Worm (Caenorhabditis elegans) whole organism, L2 larva: Measurements from ENCODE around the gene C26B9.7.
A peak's percentile ranks its signal among the peaks of the same experiment; 100 is the strongest.

Experiments used
- C34F6.9 ChIP-seq: fragments of 150-350 bp; optimal IDR thresholded peaks from 2 replicates; lab custom pipeline; 2014; ENCODE audit warnings: missing biosample characterization, missing genetic modification characterization
- R02D3.7 ChIP-seq: fragments of 150-350 bp; optimal IDR thresholded peaks from 2 replicates; lab custom pipeline; 2014; ENCODE audit warnings: missing biosample characterization, missing genetic modification characterization
- Y55F3AM.14 ChIP-seq: fragments of 200-800 bp; sonication (Bioruptor generic); optimal IDR thresholded peaks from 2 replicates; lab custom pipeline; 2018; ENCODE audit warnings: mild to moderate bottlenecking, missing genetic modification characterization, missing compliant biosample characterization
- ZK546.5 ChIP-seq: sonication (generic microtip); optimal IDR thresholded peaks from 2 replicates; lab custom pipeline; 2017; ENCODE audit warnings: missing biosample characterization, missing genetic modification characterization
- ama-1 ChIP-seq: fragments of 150-350 bp; optimal IDR thresholded peaks from 2 replicates; lab custom pipeline; 2018; ENCODE audit warnings: inconsistent platforms
- blmp-1 ChIP-seq: sonication (generic microtip); optimal IDR thresholded peaks from 2 replicates; lab custom pipeline; 2017; ENCODE audit warnings: missing genetic modification characterization, mild to moderate bottlenecking, missing compliant biosample characterization, antibody characterized with exemption, moderate library complexity; ENCODE audit not compliant: insufficient read depth
- egl-27 ChIP-seq: sonication (generic microtip); optimal IDR thresholded peaks from 3 replicates; lab custom pipeline; 2017; ENCODE audit warnings: missing biosample characterization, missing genetic modification reagents, missing genetic modification characterization
- fos-1 ChIP-seq: fragments of 150-350 bp; optimal IDR thresholded peaks from 2 replicates; lab custom pipeline; 2014; ENCODE audit warnings: missing biosample characterization, missing genetic modification characterization
- gmeb-1 ChIP-seq: fragments of 150-350 bp; optimal IDR thresholded peaks from 2 replicates; lab custom pipeline; 2014; ENCODE audit warnings: missing biosample characterization, missing genetic modification characterization
- lin-11 ChIP-seq: fragments of 150-350 bp; sonication (generic microtip); optimal IDR thresholded peaks from 2 replicates; lab custom pipeline; 2014; ENCODE audit warnings: missing biosample characterization, missing genetic modification characterization, inconsistent platforms, mixed read lengths
- lin-39 ChIP-seq: fragments of 150-350 bp; optimal IDR thresholded peaks from 2 replicates; lab custom pipeline; 2014; ENCODE audit warnings: missing biosample characterization, missing genetic modification reagents, missing genetic modification characterization
- mbf-1 ChIP-seq: sonication (generic microtip); optimal IDR thresholded peaks from 2 replicates; lab custom pipeline; 2017; ENCODE audit warnings: missing biosample characterization, missing genetic modification characterization
- nhr-11 ChIP-seq: fragments of 150-350 bp; optimal IDR thresholded peaks from 2 replicates; lab custom pipeline; 2014; ENCODE audit warnings: missing biosample characterization, missing genetic modification characterization
- nhr-129 ChIP-seq: fragments of 150-350 bp; optimal IDR thresholded peaks from 2 replicates; lab custom pipeline; 2014; ENCODE audit warnings: missing biosample characterization, missing genetic modification characterization
- nhr-21 ChIP-seq: fragments of 150-350 bp; optimal IDR thresholded peaks from 2 replicates; lab custom pipeline; 2014; ENCODE audit warnings: missing biosample characterization, missing genetic modification characterization
- nhr-237 ChIP-seq: fragments of 150-350 bp; optimal IDR thresholded peaks from 2 replicates; lab custom pipeline; 2014; ENCODE audit warnings: missing biosample characterization, missing genetic modification characterization
- nhr-6 ChIP-seq: fragments of 150-350 bp; optimal IDR thresholded peaks from 2 replicates; lab custom pipeline; 2014; ENCODE audit warnings: missing biosample characterization, missing genetic modification characterization
- sma-3 ChIP-seq: sonication (generic microtip); optimal IDR thresholded peaks from 2 replicates; lab custom pipeline; 2016; ENCODE audit warnings: missing genetic modification reagents, missing genetic modification characterization, missing compliant biosample characterization
- snpc-4 ChIP-seq: fragments of 150-350 bp; optimal IDR thresholded peaks from 2 replicates; lab custom pipeline; 2014; ENCODE audit warnings: missing biosample characterization, missing genetic modification characterization
- unc-39 ChIP-seq: fragments of 150-350 bp; optimal IDR thresholded peaks from 2 replicates; lab custom pipeline; 2014; ENCODE audit warnings: missing biosample characterization, missing genetic modification characterization
- unc-55 ChIP-seq: fragments of 150-350 bp; sonication (generic microtip); optimal IDR thresholded peaks from 3 replicates; lab custom pipeline; 2014; ENCODE audit warnings: missing biosample characterization, missing genetic modification reagents, missing genetic modification characterization
- unc-62 ChIP-seq: fragments of 150-350 bp; optimal IDR thresholded peaks from 2 replicates; lab custom pipeline; 2014; ENCODE audit warnings: missing biosample characterization, missing genetic modification reagents, missing genetic modification characterization
- zag-1 ChIP-seq: fragments of 150-350 bp; optimal IDR thresholded peaks from 2 replicates; lab custom pipeline; 2014; ENCODE audit warnings: missing biosample characterization, missing genetic modification characterization
- ztf-11 ChIP-seq: sonication (generic microtip); optimal IDR thresholded peaks from 2 replicates; lab custom pipeline; 2017; ENCODE audit warnings: missing biosample characterization, missing genetic modification characterization

C26B9.7 gene

DNA sequence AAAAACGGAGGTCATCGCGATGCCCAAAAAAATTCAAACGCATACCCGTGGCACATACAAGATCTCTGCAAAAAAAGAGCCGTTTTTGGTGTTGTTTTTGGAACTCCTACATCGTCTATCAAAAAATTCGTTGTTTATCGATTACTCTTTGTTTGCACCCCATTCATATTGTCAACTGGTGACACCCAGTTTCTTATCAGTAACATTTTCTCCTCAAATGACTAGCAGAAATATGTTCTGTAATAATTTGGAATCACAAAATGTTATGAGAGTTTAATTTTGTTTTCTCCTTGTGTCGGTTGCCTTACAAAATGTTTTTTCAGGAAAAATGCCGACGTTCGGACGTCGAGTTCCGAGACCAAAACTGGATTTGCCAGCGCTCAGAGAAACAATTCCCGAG is 32.6 kb downstream of the C26B9.7 start, which contains the start of gene sek-4:
Gene sek-4, plus strand, starts transcription at position 318 of the 400 bp plus-strand sequence.
- TF ChIP-seq fos-1 (tag; lab: Kevin White, UChicago) (peak; percentile 49), mbf-1 (tag; lab: Kevin White, UChicago) (no peak)
- TF ChIP-seq, all 48 proteins: peak for 1

DNA sequence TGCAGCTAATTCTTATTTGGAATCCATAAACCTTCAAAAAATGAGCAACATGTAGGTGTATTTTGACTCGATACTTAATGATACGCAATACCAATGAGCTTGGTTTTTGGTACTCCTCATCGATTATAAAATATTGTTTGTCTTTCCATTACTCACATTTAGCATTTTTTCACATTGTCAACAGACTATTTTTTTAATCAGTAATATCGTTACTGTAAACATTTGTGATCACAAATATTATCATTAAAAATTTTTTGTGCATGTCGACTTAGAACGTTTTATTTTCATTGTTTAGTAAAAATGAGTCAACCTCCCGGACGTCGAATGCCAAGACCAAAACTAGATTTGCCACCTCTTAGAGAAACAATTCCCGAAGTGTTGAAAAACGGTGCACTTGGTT is 35.2 kb downstream of the C26B9.7 start, which contains the start of gene sek-5:
Gene sek-5, plus strand, starts transcription at position 301 of the 400 bp plus-strand sequence.
- TF ChIP-seq nhr-21 (tag; lab: Kevin White, UChicago) (no peak), ZK546.5 (tag; lab: Kevin White, UChicago) (no peak), C34F6.9 (tag; lab: Kevin White, UChicago) (no peak), sma-3 (GFP tag; lab: Kevin White, UChicago) (no peak)

DNA sequence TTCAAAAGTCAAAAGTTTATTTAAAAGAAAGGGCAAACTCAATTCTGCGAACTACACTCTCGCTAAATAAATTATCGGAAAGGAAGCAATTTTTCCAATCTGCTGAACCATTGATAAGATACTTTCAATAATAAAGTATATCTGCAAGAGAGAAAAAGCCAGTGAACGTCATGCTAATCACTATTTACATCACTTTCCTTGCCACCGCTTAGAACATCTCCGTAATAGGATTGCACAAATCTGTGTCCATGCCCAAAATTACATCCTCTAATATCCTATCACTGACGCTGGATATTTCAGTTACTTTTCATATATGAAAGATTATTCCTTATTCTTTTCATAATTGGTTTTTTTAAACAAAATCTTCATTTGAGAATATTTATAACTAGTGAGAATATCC is 40.7 kb downstream of the C26B9.7 start:
- TF ChIP-seq ztf-11 (tag; lab: Kevin White, UChicago) (no peak), unc-62 (GFP tag; lab: Kevin White, UChicago) (no peak), nhr-6 (tag; lab: Kevin White, UChicago) (no peak), nhr-129 (no peak), unc-55 (GFP tag; lab: Kevin White, UChicago) (no peak)

DNA sequence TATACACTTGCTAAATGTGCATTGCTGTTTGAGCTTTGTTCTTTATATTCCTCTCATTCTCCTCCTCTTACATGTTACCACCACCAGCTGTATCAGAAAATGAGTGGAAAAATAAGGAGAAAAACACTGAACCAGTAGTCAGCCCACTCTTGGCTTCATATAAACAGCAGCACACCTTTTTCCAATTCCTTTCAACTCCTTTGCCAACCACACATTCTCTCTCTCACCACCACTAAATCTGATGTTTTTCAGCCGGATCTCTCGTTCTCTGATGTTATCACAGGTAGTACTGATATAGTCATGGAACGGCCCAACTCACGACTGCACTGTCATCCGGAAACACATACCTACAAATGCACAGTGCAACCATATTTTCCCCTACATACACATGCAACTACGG is 44.5 kb downstream of the C26B9.7 start, which contains the start of gene kcnl-3:
Gene kcnl-3, plus strand, starts transcription at position 301 of the 400 bp plus-strand sequence.
- TF ChIP-seq nhr-237 (no peak), C34F6.9 (tag; lab: Kevin White, UChicago) (no peak), lin-39 (tag; lab: Kevin White, UChicago) (no peak), nhr-11 (tag; lab: Kevin White, UChicago) (no peak), ama-1 (lab: Kevin White, UChicago) (no peak), Y55F3AM.14 (no peak), snpc-4 (tag; lab: Kevin White, UChicago) (no peak), ZK546.5 (tag; lab: Kevin White, UChicago) (no peak), gmeb-1 (tag; lab: Kevin White, UChicago) (no peak), R02D3.7 (tag; lab: Kevin White, UChicago) (no peak), unc-39 (tag; lab: Kevin White, UChicago) (no peak), egl-27 (tag; lab: Kevin White, UChicago) (no peak), mbf-1 (tag; lab: Kevin White, UChicago) (no peak), zag-1 (tag; lab: Kevin White, UChicago) (no peak), lin-11 (tag; lab: Kevin White, UChicago) (no peak)

DNA sequence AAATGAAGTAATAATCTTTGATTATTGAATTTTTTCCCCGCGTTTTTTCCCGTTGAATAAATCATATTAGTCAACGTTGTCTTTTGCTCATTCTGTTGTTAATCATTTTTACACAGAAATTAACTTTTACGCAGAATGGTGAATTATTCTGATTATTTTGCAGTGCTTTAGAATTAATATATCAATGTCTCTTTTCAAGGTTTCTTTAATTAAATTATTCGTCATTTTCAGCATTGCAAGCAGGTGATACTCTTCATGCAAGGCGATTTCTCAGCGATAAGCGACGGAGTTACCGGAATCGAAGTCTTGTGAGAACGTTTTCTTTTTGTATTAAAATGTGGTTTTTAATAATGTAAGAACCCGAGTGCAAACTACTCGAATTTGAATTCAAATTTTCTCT is 45.5 kb downstream of the C26B9.7 start:
- no peak for TF ChIP-seq lin-11 (tag; lab: Kevin White, UChicago)
- TF ChIP-seq blmp-1 (tag; lab: Kevin White, UChicago), result no peak
- TF ChIP-seq fos-1 (tag; lab: Kevin White, UChicago), result no peak
- TF ChIP-seq nhr-237, result no peak
- no peak for TF ChIP-seq unc-39 (tag; lab: Kevin White, UChicago)
- peak; percentile 66 for TF ChIP-seq nhr-21 (tag; lab: Kevin White, UChicago)
- TF ChIP-seq gmeb-1 (tag; lab: Kevin White, UChicago), result no peak
- TF ChIP-seq C34F6.9 (tag; lab: Kevin White, UChicago), result peak; percentile 18
- no peak for TF ChIP-seq egl-27 (tag; lab: Kevin White, UChicago)
- TF ChIP-seq lin-39 (tag; lab: Kevin White, UChicago), result no peak
